Fruit fly (Drosophila melanogaster) Kc167 (cell line): ENCODE data around the gene CG6569.

Source experiments
- psq ChIP-seq: fragments of >200 bp; optimal IDR thresholded peaks from 2 replicates; lab custom pipeline; 2017; ENCODE audit warnings: missing external identifiers
- ttk ChIP-seq: sonication (Bioruptor generic); optimal IDR thresholded peaks from 2 replicates; lab custom pipeline; 2017; ENCODE audit warnings: missing external identifiers

- TF ChIP-seq ttk (lab: Kevin White, UChicago) (no peak), psq (lab: Kevin White, UChicago) (no peak)
These were observed 21.2 kb upstream of the CG6569 start, which contains the start of gene CG43844 for dm6 chr3R:21888696-21889602.
